ENCODE assay signal across 2 worm cellular contexts in genomic region chrII:2921860-2922259, ce11.
TF ChIP-seq lines count a peak whose summit lies in the region.

No protein-coding gene starts in this region.

TF ChIP-seq in whole organism, L4 larva, 104 proteins besides CTCF, POLR2A, EP300 and RAD21:
- peak; percentile 66 for TF ChIP-seq set-16 (GFP tag; IDR thresholded peaks at IDR 0.05; lab: Robert Waterston, UW)
- no peak for TF ChIP-seq mxl-3 (GFP tag; optimal IDR thresholded peaks at IDR 0.05; lab: Kevin White, UChicago)
- TF ChIP-seq nhr-10 (tag; optimal IDR thresholded peaks at IDR 0.05; lab: Kevin White, UChicago) = no peak

TF ChIP-seq in whole organism, young adult, 124 proteins besides CTCF, POLR2A, EP300 and RAD21:
- no peak for TF ChIP-seq somi-1 (GFP tag; optimal IDR thresholded peaks at IDR 0.05; lab: Kevin White, UChicago)
- 0 out of 2 replicates have a peak, but pooled peaks have one; percentile 12 for TF ChIP-seq mcd-1 (GFP tag; IDR thresholded peaks at IDR 0.05; lab: Robert Waterston, UW)
- no peak for TF ChIP-seq nfya-2 (GFP tag; IDR thresholded peaks at IDR 0.05; lab: Robert Waterston, UW)
- no peak for TF ChIP-seq attf-5 (GFP tag; optimal IDR thresholded peaks at IDR 0.05; lab: Kevin White, UChicago)
- TF ChIP-seq lin-40 (tag; optimal IDR thresholded peaks at IDR 0.05; lab: Kevin White, UChicago) = no peak
- TF ChIP-seq hmg-1.2 (GFP tag; IDR thresholded peaks at IDR 0.05; lab: Robert Waterston, UW) = peak; percentile 90
- peak; percentile 45; the same call in 1 of the 2 replicates for TF ChIP-seq egrh-3 (GFP tag; IDR thresholded peaks at IDR 0.05; lab: Robert Waterston, UW)
- no peak for TF ChIP-seq ama-1 (optimal IDR thresholded peaks at IDR 0.05; lab: Kevin White, UChicago)
- TF ChIP-seq ama-1 (GFP tag; optimal IDR thresholded peaks at IDR 0.05; lab: Kevin White, UChicago) = no peak
- TF ChIP-seq zfh-2 (GFP tag; conservative IDR thresholded peaks at IDR 0.05; lab: Robert Waterston, UW) = peak; percentile 79
- TF ChIP-seq B0035.1 (tag; optimal IDR thresholded peaks at IDR 0.05; lab: Kevin White, UChicago) = no peak
